Fruit fly (Drosophila melanogaster) whole organism, pupa: Measurements from ENCODE around the gene kon.

ENCODE experiments used
- CG10348 ChIP-seq: fragments of 200-800 bp; sonication (Bioruptor generic); IDR thresholded peaks from 2 replicates; pipeline ENCODE4 v1.3.6; 2022; ENCODE audit warnings: missing biosample characterization, missing genetic modification characterization
- CG12605 ChIP-seq: fragments of 200-800 bp; sonication (Bioruptor generic); IDR thresholded peaks from 2 replicates; pipeline ENCODE4 v1.3.6; 2022; ENCODE audit warnings: missing biosample characterization, missing genetic modification characterization
- CG13204 ChIP-seq: fragments of 200-800 bp; sonication (Bioruptor generic); optimal IDR thresholded peaks from 2 replicates; lab custom pipeline; 2018; ENCODE audit warnings: missing biosample characterization, mild to moderate bottlenecking, missing genetic modification characterization, moderate library complexity
- CG17806 ChIP-seq: fragments of 200-800 bp; sonication (Bioruptor generic); optimal IDR thresholded peaks from 2 replicates; lab custom pipeline; 2018; ENCODE audit warnings: missing biosample characterization, mild to moderate bottlenecking, missing genetic modification characterization, moderate library complexity
- CG8159 ChIP-seq: fragments of 200-800 bp; sonication (Bioruptor generic); optimal IDR thresholded peaks from 3 replicates; lab custom pipeline; 2018; ENCODE audit warnings: missing biosample characterization, mild to moderate bottlenecking, missing genetic modification characterization, moderate library complexity
- CG9948 ChIP-seq: fragments of 200-800 bp; sonication (Bioruptor generic); optimal IDR thresholded peaks from 2 replicates; lab custom pipeline; 2018; ENCODE audit warnings: missing biosample characterization, mild to moderate bottlenecking, missing genetic modification characterization, moderate library complexity
- D1 ChIP-seq: fragments of 200-800 bp; sonication (Bioruptor generic); optimal IDR thresholded peaks from 2 replicates; lab custom pipeline; 2018; ENCODE audit warnings: missing biosample characterization, mild to moderate bottlenecking, missing genetic modification characterization, moderate library complexity
- Pif1A ChIP-seq: fragments of 200-800 bp; sonication (Bioruptor generic); optimal IDR thresholded peaks from 3 replicates; lab custom pipeline; 2016; ENCODE audit warnings: missing biosample characterization, missing genetic modification characterization

DNA sequence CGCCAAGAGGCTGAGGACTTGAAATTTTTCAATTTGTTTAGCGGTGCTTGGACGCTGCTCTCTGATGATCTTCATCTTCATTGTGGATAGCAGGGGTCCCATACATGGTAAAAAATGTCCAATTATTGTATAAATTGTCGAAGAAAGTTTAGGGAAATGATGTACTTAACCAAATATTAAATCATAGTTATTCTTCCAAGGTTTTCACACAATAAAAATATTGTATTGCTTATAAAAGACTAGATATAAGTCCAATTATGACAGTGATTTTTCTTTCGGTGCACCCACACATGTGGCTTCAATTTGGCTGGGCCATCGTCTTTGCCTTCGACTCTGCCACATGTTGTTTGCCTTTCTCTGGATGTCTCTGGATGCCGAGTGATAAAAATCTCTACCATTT lies 1.1 kb upstream of the kon start:
- TF ChIP-seq CG9948 (tag; lab: Kevin White, UChicago) (peak; percentile 57), CG10348 (GFP tag; lab: Robert Waterston, UW) (no peak), CG8159 (peak; percentile 72), CG13204 (GFP tag; lab: Kevin White, UChicago) (peak; percentile 10), CG17806 (tag; lab: Kevin White, UChicago) (peak; percentile 68), CG12605 (GFP tag; lab: Robert Waterston, UW) (peak; percentile 62; the same call in 1 of the 2 replicates), Pif1A (peak; percentile 73), D1 (peak; percentile 19)
